Fruit fly (Drosophila melanogaster): Measurements from ENCODE around the gene CG13144.

- no peak for TF ChIP-seq CG8478 (optimal IDR thresholded peaks at IDR 0.05)
- TF ChIP-seq usp (GFP tag; optimal IDR thresholded peaks at IDR 0.05), result no peak
- TF ChIP-seq pan (optimal IDR thresholded peaks at IDR 0.05), result no peak
- no peak for TF ChIP-seq EcR (GFP tag; optimal IDR thresholded peaks at IDR 0.05)
These were observed 9.2 kb upstream of the CG13144 start for dm6 chr2L:10500309-10500974.
